Fruit fly (Drosophila melanogaster): ENCODE results near the gene fuss.

Gene fuss

DNA sequence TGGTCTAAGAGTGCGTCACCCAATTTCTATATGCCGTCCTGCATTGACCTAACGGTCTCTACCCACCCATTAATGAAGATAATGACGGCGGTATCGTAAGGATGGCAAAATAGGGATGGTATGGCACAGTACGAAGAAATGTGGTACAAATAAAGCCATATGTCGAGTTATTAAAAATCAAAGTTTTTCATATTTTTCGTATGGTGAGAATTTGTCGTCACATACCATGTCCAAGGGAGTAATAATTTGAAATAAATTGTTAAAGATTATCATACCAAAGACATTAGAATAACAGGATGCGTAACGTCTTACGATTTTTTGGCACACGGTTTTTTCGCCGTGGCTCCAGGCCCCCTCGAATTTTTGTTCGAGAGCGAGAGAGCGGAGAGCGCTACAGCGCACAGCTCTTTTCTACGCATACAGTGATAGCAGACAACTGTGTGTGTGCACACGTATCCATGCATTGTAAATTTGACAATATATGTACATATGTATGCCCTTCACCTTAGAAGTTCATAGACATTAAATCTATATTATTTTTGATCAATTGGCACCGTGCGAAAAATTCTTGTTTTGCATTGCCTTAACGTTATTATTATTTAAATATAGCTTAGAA, 18.3 kb downstream of the fuss start:
- TF ChIP-seq rn (GFP tag; IDR thresholded peaks at IDR 0.05): no peak
- no peak for TF ChIP-seq fd96Ca (GFP tag; IDR thresholded peaks at IDR 0.05)
- no peak for TF ChIP-seq CG15710 (tag; optimal IDR thresholded peaks at IDR 0.05)

DNA sequence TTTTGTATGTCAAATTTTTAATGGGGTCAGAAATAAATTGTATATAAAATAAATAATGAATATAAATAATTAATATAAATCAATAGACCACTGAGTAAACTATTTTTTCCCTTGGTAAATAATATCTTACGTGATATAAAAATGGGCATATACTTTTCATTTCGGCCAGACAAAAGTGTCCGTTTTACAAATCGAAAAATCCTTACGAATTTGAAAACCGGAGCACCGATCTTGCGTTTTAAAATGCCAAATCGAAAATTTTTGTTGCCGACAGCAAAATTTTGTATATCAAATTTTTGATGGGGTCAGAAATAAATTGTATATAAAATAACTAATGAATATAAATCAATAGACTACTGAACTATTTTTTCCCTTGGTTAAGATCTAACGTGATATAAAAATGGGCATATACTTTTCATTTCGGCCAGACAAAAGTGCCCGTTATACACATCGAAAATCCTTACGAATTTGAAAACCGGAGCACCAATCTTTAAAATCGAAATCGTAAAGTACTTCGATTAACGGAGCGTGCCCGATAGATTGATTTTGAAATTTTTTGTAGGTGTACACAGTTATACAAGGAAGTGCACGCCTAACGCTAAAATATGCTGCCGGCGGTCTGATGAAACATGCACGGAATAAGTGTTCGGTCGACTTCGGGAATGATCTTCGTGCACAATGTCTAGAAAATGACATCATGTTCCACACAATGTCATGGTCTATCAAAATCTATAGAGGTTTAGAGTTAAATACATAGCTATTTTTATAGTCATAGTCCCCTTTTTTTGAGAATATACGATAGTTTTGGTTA, 19.0 kb downstream of the fuss start:
- no peak for TF ChIP-seq Ets98B (GFP tag; IDR thresholded peaks at IDR 0.05)
- TF ChIP-seq CG15710 (tag; optimal IDR thresholded peaks at IDR 0.05): no peak
- no peak for TF ChIP-seq fd96Ca (GFP tag; IDR thresholded peaks at IDR 0.05)
- TF ChIP-seq CG8301 (tag; optimal IDR thresholded peaks at IDR 0.05): no peak
- TF ChIP-seq CG13204 (GFP tag; optimal IDR thresholded peaks at IDR 0.05): no peak

DNA sequence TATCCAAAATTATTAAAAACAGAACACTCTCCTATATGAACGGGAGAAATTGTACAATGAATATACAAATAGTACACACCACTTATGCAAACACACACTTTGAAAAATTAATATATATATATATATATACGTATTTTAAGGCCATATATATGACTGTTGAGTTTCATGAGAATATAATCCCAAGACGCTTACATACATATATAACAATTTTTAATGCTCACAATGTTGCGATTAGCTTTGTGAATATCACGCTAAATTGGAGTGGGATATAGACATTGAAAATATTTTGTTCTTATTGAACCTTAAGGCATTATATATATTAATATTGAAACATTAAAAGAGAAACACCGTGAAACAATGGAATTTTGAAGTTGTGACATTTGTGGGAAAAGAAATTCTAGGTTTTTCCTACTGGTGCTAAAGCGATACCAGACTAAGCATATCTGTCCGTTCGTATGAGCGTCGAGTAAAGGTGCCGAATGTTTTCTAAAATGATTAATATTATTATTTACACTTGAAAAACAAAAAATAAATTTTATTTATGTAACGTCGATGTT, 20.1 kb downstream of the fuss start, which contains the start of gene 4E-T:
4E-T (minus strand) TSS at position 300 of the 557 bp plus-strand sequence.
- TF ChIP-seq rn (GFP tag; IDR thresholded peaks at IDR 0.05) (no peak), D1 (tag; optimal IDR thresholded peaks at IDR 0.05) (peak; percentile 37), Snoo (tag; optimal IDR thresholded peaks at IDR 0.05) (no peak)

dm6 chr4:949313-949712, 29.0 kb downstream of the fuss start:
- TF ChIP-seq CG34367 (tag; optimal IDR thresholded peaks at IDR 0.05) (no peak), CG9948 (tag; optimal IDR thresholded peaks at IDR 0.05) (no peak)

dm6 chr4:946197-946596, 32.1 kb downstream of the fuss start:
- TF ChIP-seq CG8301 (tag; optimal IDR thresholded peaks at IDR 0.05) (no peak), CG12605 (GFP tag; IDR thresholded peaks at IDR 0.05) (no peak), CG10348 (GFP tag; IDR thresholded peaks at IDR 0.05) (no peak), rn (GFP tag; IDR thresholded peaks at IDR 0.05) (no peak), gl (tag; optimal IDR thresholded peaks at IDR 0.05) (no peak), CG13204 (GFP tag; optimal IDR thresholded peaks at IDR 0.05) (no peak)

dm6 chr4:944354-944753, 33.9 kb downstream of the fuss start:
- no peak for TF ChIP-seq Pif1A (GFP tag; optimal IDR thresholded peaks at IDR 0.05)
- TF ChIP-seq fd96Ca (GFP tag; IDR thresholded peaks at IDR 0.05): no peak
- no peak for TF ChIP-seq CG13204 (GFP tag; optimal IDR thresholded peaks at IDR 0.05)
- no peak for TF ChIP-seq CG8301 (tag; optimal IDR thresholded peaks at IDR 0.05)
- TF ChIP-seq CG32121 (GFP tag; IDR thresholded peaks at IDR 0.05): no peak
- TF ChIP-seq Ets98B (GFP tag; IDR thresholded peaks at IDR 0.05): no peak
- no peak for TF ChIP-seq gl (tag; optimal IDR thresholded peaks at IDR 0.05)
- no peak for TF ChIP-seq CG12605 (GFP tag; IDR thresholded peaks at IDR 0.05)
- TF ChIP-seq rn (GFP tag; IDR thresholded peaks at IDR 0.05): no peak
- no peak for TF ChIP-seq CG4496 (GFP tag; IDR thresholded peaks at IDR 0.05)
- TF ChIP-seq CG34367 (tag; optimal IDR thresholded peaks at IDR 0.05): no peak
- no peak for TF ChIP-seq Snoo (tag; optimal IDR thresholded peaks at IDR 0.05)

DNA sequence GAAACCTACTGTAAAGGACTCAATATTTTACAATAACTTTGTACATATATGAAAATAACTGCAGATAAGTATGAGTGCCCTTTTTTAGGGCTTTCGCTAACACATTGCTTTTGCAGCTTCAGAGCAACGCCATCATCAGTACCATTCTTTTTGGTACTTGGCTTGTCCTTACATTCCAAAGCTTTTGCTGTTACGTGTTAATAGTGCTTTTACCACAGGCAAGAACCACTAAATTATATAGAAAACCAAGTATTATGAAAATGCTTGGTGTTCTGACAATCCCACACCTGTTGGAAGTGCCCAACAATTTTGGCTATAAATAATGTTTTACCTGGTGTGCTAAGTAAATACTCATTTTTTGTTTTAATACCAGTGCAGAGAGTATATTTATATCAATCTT, 41.2 kb downstream of the fuss start:
- no peak for TF ChIP-seq fd96Ca (GFP tag; IDR thresholded peaks at IDR 0.05)
- TF ChIP-seq CG12605 (GFP tag; IDR thresholded peaks at IDR 0.05): no peak
- no peak for TF ChIP-seq gl (tag; optimal IDR thresholded peaks at IDR 0.05)
- no peak for TF ChIP-seq EcR (GFP tag; optimal IDR thresholded peaks at IDR 0.05)
- TF ChIP-seq CG34367 (tag; optimal IDR thresholded peaks at IDR 0.05): no peak
- TF ChIP-seq Pif1B (GFP tag; optimal IDR thresholded peaks at IDR 0.05): no peak
- TF ChIP-seq CG15710 (tag; optimal IDR thresholded peaks at IDR 0.05): no peak
- no peak for TF ChIP-seq CG9948 (tag; optimal IDR thresholded peaks at IDR 0.05)
- no peak for TF ChIP-seq Ets98B (GFP tag; IDR thresholded peaks at IDR 0.05)

dm6 chr4:936036-936869, 42.0 kb downstream of the fuss start, which contains the start of gene mGluR:
mGluR (plus strand) TSS chr4:936819.
- TF ChIP-seq Snoo (tag; optimal IDR thresholded peaks at IDR 0.05) (no peak), CG13204 (GFP tag; optimal IDR thresholded peaks at IDR 0.05) (no peak), EcR (GFP tag; optimal IDR thresholded peaks at IDR 0.05) (no peak), CG8159 (tag; optimal IDR thresholded peaks at IDR 0.05) (no peak), CG12605 (GFP tag; IDR thresholded peaks at IDR 0.05) (no peak)

Measured in whole organism, pupa.